Fruit fly (Drosophila melanogaster) whole organism, embryonic: ENCODE results near the gene p38b.
A peak's percentile ranks its signal among the peaks of the same experiment; 100 is the strongest.

Experiments used
- Awh ChIP-seq: fragments of 200-800 bp; sonication (Bioruptor generic); IDR thresholded peaks from 2 replicates; pipeline ENCODE4, ENCODE4 v1.3.6; 2022; ENCODE audit warnings: missing biosample characterization, missing genetic modification characterization
- CG10565 ChIP-seq: fragments of 200-800 bp; sonication (Bioruptor generic); optimal IDR thresholded peaks from 3 replicates; lab custom pipeline; 2016; ENCODE audit warnings: missing biosample characterization, mild to moderate bottlenecking, missing genetic modification characterization
- CG11696 ChIP-seq: fragments of 200-800 bp; sonication (Bioruptor generic); IDR thresholded peaks from 2 replicates; pipeline ENCODE4 v1.3.6; 2022; ENCODE audit warnings: missing biosample characterization, missing genetic modification characterization
- CG12744 ChIP-seq: fragments of 200-800 bp; sonication (Bioruptor generic); optimal IDR thresholded peaks from 2 replicates; lab custom pipeline; 2016; ENCODE audit warnings: missing biosample characterization, missing genetic modification characterization
- CG13424 ChIP-seq: fragments of 200-800 bp; sonication (Bioruptor generic); optimal IDR thresholded peaks from 2 replicates; lab custom pipeline; 2019; ENCODE audit warnings: missing biosample characterization, mild to moderate bottlenecking, missing genetic modification characterization, moderate library complexity
- CG1603 ChIP-seq: fragments of 200-800 bp; sonication (Bioruptor generic); optimal IDR thresholded peaks from 2 replicates; lab custom pipeline; 2019; ENCODE audit warnings: missing biosample characterization, mild to moderate bottlenecking, missing genetic modification characterization, moderate library complexity
- CG18262 ChIP-seq: fragments of 200-800 bp; optimal IDR thresholded peaks from 3 replicates; lab custom pipeline; 2019; ENCODE audit warnings: missing biosample characterization, mild to moderate bottlenecking, missing genetic modification characterization, moderate library complexity
- CG32767 ChIP-seq: fragments of 200-800 bp; sonication (Bioruptor generic); IDR thresholded peaks from 2 replicates; pipeline ENCODE4 v1.3.6; 2022; ENCODE audit warnings: missing biosample characterization, missing genetic modification characterization
- CG4282 ChIP-seq: fragments of 200-800 bp; sonication (Bioruptor generic); optimal IDR thresholded peaks from 2 replicates; lab custom pipeline; 2016; ENCODE audit warnings: missing biosample characterization, missing genetic modification characterization
- CG4854 ChIP-seq: fragments of 200-800 bp; sonication (Bioruptor generic); optimal IDR thresholded peaks from 2 replicates; lab custom pipeline; 2016; ENCODE audit warnings: missing biosample characterization, missing genetic modification characterization, inconsistent platforms
- CG6272 ChIP-seq: fragments of 200-800 bp; sonication (Bioruptor generic); IDR thresholded peaks from 2 replicates; pipeline ENCODE4 v1.3.6; 2022; ENCODE audit warnings: missing biosample characterization, missing genetic modification characterization
- CG6654 ChIP-seq: fragments of 200-800 bp; sonication (Bioruptor generic); optimal IDR thresholded peaks from 2 replicates; lab custom pipeline; 2017; ENCODE audit warnings: missing biosample characterization, mild to moderate bottlenecking, missing genetic modification characterization
- CG6813 ChIP-seq: fragments of 200-800 bp; sonication (Bioruptor generic); optimal IDR thresholded peaks from 2 replicates; lab custom pipeline; 2017; ENCODE audit warnings: missing biosample characterization, missing genetic modification characterization, mild to moderate bottlenecking, moderate library complexity, missing genetic modification reagents
- CG7372 ChIP-seq: fragments of 200-800 bp; sonication (Bioruptor generic); IDR thresholded peaks from 2 replicates; pipeline ENCODE4 v1.3.6; 2022; ENCODE audit warnings: missing biosample characterization, missing genetic modification characterization
- CG8281 ChIP-seq: fragments of 200-800 bp; sonication (Bioruptor generic); optimal IDR thresholded peaks from 2 replicates; lab custom pipeline; 2018; ENCODE audit warnings: missing biosample characterization, mild to moderate bottlenecking, missing genetic modification characterization, moderate library complexity
- CG9215 ChIP-seq: fragments of 200-800 bp; sonication (Bioruptor generic); IDR thresholded peaks from 2 replicates; pipeline ENCODE4 v1.3.6; 2022; ENCODE audit warnings: missing biosample characterization, missing genetic modification characterization
- CG9727 ChIP-seq: fragments of 200-800 bp; sonication (Bioruptor generic); optimal IDR thresholded peaks from 3 replicates; lab custom pipeline; 2017; ENCODE audit warnings: missing biosample characterization, mild to moderate bottlenecking, missing genetic modification characterization
- Ets65A ChIP-seq: fragments of 200-800 bp; sonication (Bioruptor generic); peaks from one replicate; lab custom pipeline; 2016; ENCODE audit warnings: missing biosample characterization, missing genetic modification characterization
- Gug ChIP-seq: fragments of 200-800 bp; sonication (Bioruptor generic); IDR thresholded peaks from 4 replicates; pipeline ENCODE4 v1.3.6; 2022; ENCODE audit warnings: missing biosample characterization, missing genetic modification characterization
- Hr39 ChIP-seq: fragments of >200 bp; optimal IDR thresholded peaks from 2 replicates; lab custom pipeline; 2017
- Hr78 ChIP-seq, 2 experiments: fragments of 200-800 bp in 1 of 2; fragments of >200 bp in 1 of 2; sonication (Bioruptor generic) in 1 of 2; optimal IDR thresholded peaks; 2 replicates each; lab custom pipeline; 2017 to 2019; ENCODE audit warnings: missing biosample characterization in 2 of 2, missing genetic modification characterization in 2 of 2, mild to moderate bottlenecking in 1 of 2, moderate library complexity in 1 of 2
- Lim3 ChIP-seq: fragments of 200-800 bp; sonication (Bioruptor generic); IDR thresholded peaks from 2 replicates; pipeline ENCODE4 v1.3.6; 2022; ENCODE audit warnings: missing biosample characterization, missing genetic modification characterization
- Lpt ChIP-seq: fragments of >200 bp; optimal IDR thresholded peaks from 2 replicates; lab custom pipeline; 2018; ENCODE audit warnings: missing biosample characterization, missing genetic modification characterization
- MESR4 ChIP-seq: fragments of 200-800 bp; sonication (Bioruptor generic); optimal IDR thresholded peaks from 2 replicates; lab custom pipeline; 2018; ENCODE audit warnings: missing biosample characterization, mild to moderate bottlenecking, missing genetic modification characterization, moderate library complexity
- Mrtf ChIP-seq: fragments of 200-800 bp; sonication (Bioruptor generic); IDR thresholded peaks from 3 replicates; pipeline ENCODE4 v1.3.6; 2022; ENCODE audit warnings: missing biosample characterization, missing genetic modification characterization
- Myb ChIP-seq: fragments of 200-800 bp; sonication (Bioruptor generic); optimal IDR thresholded peaks from 2 replicates; lab custom pipeline; 2016; ENCODE audit warnings: missing biosample characterization, missing genetic modification characterization
- Ptx1 ChIP-seq: fragments of 200-800 bp; sonication (Bioruptor generic); IDR thresholded peaks from 2 replicates; pipeline ENCODE4 v1.3.6; 2022; ENCODE audit warnings: missing biosample characterization, missing genetic modification characterization
- Ravus ChIP-seq: fragments of 200-800 bp; sonication (Bioruptor generic); IDR thresholded peaks from 2 replicates; pipeline ENCODE4 v1.3.6; 2022; ENCODE audit warnings: missing biosample characterization, missing genetic modification characterization
- Xbp1 ChIP-seq: fragments of 200-800 bp; sonication (Bioruptor generic); optimal IDR thresholded peaks from 3 replicates; lab custom pipeline; 2016; ENCODE audit warnings: missing biosample characterization, mild to moderate bottlenecking, missing genetic modification characterization
- aop ChIP-seq: fragments of 200-800 bp; sonication (Bioruptor generic); IDR thresholded peaks from 2 replicates; pipeline ENCODE4 v1.3.6; 2022; ENCODE audit warnings: missing biosample characterization, missing genetic modification characterization
- chinmo ChIP-seq: fragments of 200-800 bp; sonication (Bioruptor generic); IDR thresholded peaks from 4 replicates; pipeline ENCODE4 v1.3.6; 2022; ENCODE audit warnings: missing biosample characterization, missing genetic modification characterization; ENCODE audit not compliant: partially characterized antibody
- chm ChIP-seq: fragments of 200-800 bp; sonication (Bioruptor generic); IDR thresholded peaks from 2 replicates; pipeline ENCODE4 v1.3.6; 2022; ENCODE audit warnings: missing biosample characterization, missing genetic modification characterization
- chn ChIP-seq: fragments of 200-800 bp; sonication (Bioruptor generic); optimal IDR thresholded peaks from 2 replicates; lab custom pipeline; 2016; ENCODE audit warnings: missing biosample characterization, missing genetic modification characterization
- corto ChIP-seq: fragments of 200-800 bp; sonication (Bioruptor generic); optimal IDR thresholded peaks from 2 replicates; lab custom pipeline; 2016; ENCODE audit warnings: missing biosample characterization, mild to moderate bottlenecking, missing genetic modification characterization, moderate library complexity
- dati ChIP-seq: fragments of 200-800 bp; sonication (Bioruptor generic); IDR thresholded peaks from 2 replicates; pipeline ENCODE4 v1.3.6; 2022; ENCODE audit warnings: missing biosample characterization, missing genetic modification characterization
- dysf ChIP-seq: fragments of 200-800 bp; sonication (Bioruptor generic); IDR thresholded peaks from 3 replicates; pipeline ENCODE4 v1.3.6; 2022; ENCODE audit warnings: missing biosample characterization, missing genetic modification characterization
- fu2 ChIP-seq: fragments of 200-800 bp; sonication (Bioruptor generic); optimal IDR thresholded peaks from 2 replicates; lab custom pipeline; 2016; ENCODE audit warnings: missing biosample characterization, missing genetic modification characterization
- jigr1 ChIP-seq: fragments of 200-800 bp; sonication (Bioruptor generic); IDR thresholded peaks from 3 replicates; pipeline ENCODE4 v1.3.6; 2022; ENCODE audit warnings: missing biosample characterization, missing genetic modification characterization
- maf-S ChIP-seq: fragments of 200-800 bp; sonication (Bioruptor generic); optimal IDR thresholded peaks from 2 replicates; lab custom pipeline; 2016; ENCODE audit warnings: missing biosample characterization, missing genetic modification characterization
- mam ChIP-seq: fragments of 200-800 bp; sonication (Bioruptor generic); optimal IDR thresholded peaks from 3 replicates; lab custom pipeline; 2016; ENCODE audit warnings: missing biosample characterization, missing genetic modification characterization
- nau ChIP-seq: fragments of 200-800 bp; sonication (Bioruptor generic); optimal IDR thresholded peaks from 3 replicates; lab custom pipeline; 2017; ENCODE audit warnings: missing biosample characterization, mild to moderate bottlenecking, missing genetic modification characterization, missing genetic modification reagents
- odd ChIP-seq: fragments of 200-800 bp; sonication (Bioruptor generic); optimal IDR thresholded peaks from 2 replicates; lab custom pipeline; 2017; ENCODE audit warnings: missing biosample characterization, mild to moderate bottlenecking, missing genetic modification characterization
- pho ChIP-seq: fragments of 200-800 bp; sonication (Bioruptor generic); optimal IDR thresholded peaks from 2 replicates; lab custom pipeline; 2016; ENCODE audit warnings: missing biosample characterization, missing genetic modification characterization
- pita ChIP-seq: fragments of 200-800 bp; sonication (Bioruptor generic); optimal IDR thresholded peaks from 2 replicates; lab custom pipeline; 2017; ENCODE audit warnings: missing biosample characterization, mild to moderate bottlenecking, missing genetic modification characterization
- sens-2 ChIP-seq: fragments of 200-800 bp; sonication (Bioruptor generic); IDR thresholded peaks from 2 replicates; pipeline ENCODE4 v1.3.6; 2022; ENCODE audit warnings: missing biosample characterization, missing genetic modification characterization
- sima ChIP-seq: fragments of 200-800 bp; sonication (Bioruptor generic); optimal IDR thresholded peaks from 2 replicates; lab custom pipeline; 2016; ENCODE audit warnings: missing biosample characterization, missing genetic modification characterization
- slbo ChIP-seq: fragments of 200-800 bp; sonication (Bioruptor generic); IDR thresholded peaks from 2 replicates; pipeline ENCODE4 v1.3.6; 2022; ENCODE audit warnings: missing biosample characterization, missing genetic modification characterization
- slou ChIP-seq: fragments of 200-800 bp; sonication (Bioruptor generic); optimal IDR thresholded peaks from 3 replicates; lab custom pipeline; 2016; ENCODE audit warnings: missing biosample characterization, missing genetic modification characterization
- tgo ChIP-seq: fragments of 200-800 bp; sonication (Bioruptor generic); IDR thresholded peaks from 3 replicates; pipeline ENCODE4 v1.3.6; 2022; ENCODE audit warnings: missing biosample characterization, missing genetic modification characterization
- trh ChIP-seq: fragments of 200-800 bp; sonication (Bioruptor generic); optimal IDR thresholded peaks from 2 replicates; lab custom pipeline; 2016; ENCODE audit warnings: missing biosample characterization, missing genetic modification characterization
- z ChIP-seq: fragments of 200-800 bp; sonication (Bioruptor generic); IDR thresholded peaks from 3 replicates; pipeline ENCODE4 v1.3.6; 2022; ENCODE audit warnings: missing biosample characterization, missing genetic modification characterization

Gene p38b

DNA sequence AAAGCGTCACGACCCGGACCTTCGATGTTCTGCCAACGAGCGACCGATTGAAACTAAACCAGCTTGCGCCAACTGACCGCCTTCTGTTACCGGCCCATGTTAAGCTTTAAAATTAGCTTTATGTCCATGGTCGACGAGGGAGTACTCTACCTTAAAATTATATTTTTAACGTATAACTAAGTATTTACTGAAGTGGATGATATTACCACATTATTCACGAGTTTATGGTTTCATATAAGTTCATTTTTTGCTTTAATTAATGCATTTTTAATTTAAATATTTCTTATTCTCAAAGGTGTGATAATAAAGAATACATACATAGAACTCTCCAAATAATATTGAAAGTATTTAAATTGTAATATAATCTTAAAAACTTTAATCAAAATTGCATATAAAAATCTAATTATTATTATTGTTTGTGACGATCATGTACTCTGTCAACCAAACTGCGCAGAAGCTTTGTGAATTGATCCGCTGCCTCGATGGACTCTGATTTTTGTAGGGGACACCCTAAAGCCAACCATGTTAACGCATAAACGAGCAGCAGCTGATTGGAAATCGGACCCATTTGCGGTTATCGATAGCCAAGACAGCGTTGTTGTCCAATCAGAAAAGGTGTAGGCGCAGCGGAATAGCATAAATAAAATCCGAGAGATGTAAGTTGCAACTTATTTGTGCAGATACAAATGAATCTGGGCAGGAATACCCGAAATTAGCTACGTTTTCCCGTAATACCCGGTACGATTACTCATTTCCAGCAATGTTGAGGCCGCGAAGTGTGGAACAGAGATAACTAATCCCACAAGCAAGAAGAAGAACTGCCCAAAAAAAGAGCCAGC lies at the start of gene p38b, which contains the start of gene CG9008 (continued):
- peak; percentile 54 for TF ChIP-seq CG8281 (tag; lab: Kevin White, UChicago)
- TF ChIP-seq chinmo (GFP tag; lab: Robert Waterston, UW), result 0 out of 4 replicates have a peak, but pooled peaks have one; percentile 67
- no peak for TF ChIP-seq Hr39 (lab: Kevin White, UChicago)
- TF ChIP-seq Lpt, result no peak
- peak; percentile 92 for TF ChIP-seq Ets65A
- peak; percentile 71 for TF ChIP-seq CG6272 (GFP tag; lab: Robert Waterston, UW)
- peak; percentile 89 for TF ChIP-seq CG9727
- no peak for TF ChIP-seq aop (GFP tag; lab: Robert Waterston, UW)
- TF ChIP-seq CG1603 (tag; lab: Kevin White, UChicago), result peak; percentile 40
- no peak for TF ChIP-seq Ravus (GFP tag; lab: Robert Waterston, UW)
- peak; percentile 41 for TF ChIP-seq pho
- TF ChIP-seq CG10565, result no peak
- TF ChIP-seq CG32767 (GFP tag; lab: Robert Waterston, UW), result peak; percentile 61
- no peak for TF ChIP-seq fu2
- TF ChIP-seq slbo (GFP tag; lab: Robert Waterston, UW), result peak; percentile 74
- TF ChIP-seq pita, result no peak
- peak; percentile 94 for TF ChIP-seq CG18262 (tag; lab: Kevin White, UChicago)
- TF ChIP-seq Lim3 (GFP tag; lab: Robert Waterston, UW), result no peak
- TF ChIP-seq CG13424 (tag; lab: Kevin White, UChicago), result peak; percentile 92
- no peak for TF ChIP-seq nau (GFP tag; lab: Kevin White, UChicago)
- no peak for TF ChIP-seq sens-2 (GFP tag; lab: Robert Waterston, UW)
- TF ChIP-seq Ptx1, result peak; percentile 75
- peak; percentile 52 for TF ChIP-seq corto (GFP tag; lab: Kevin White, UChicago)
- peak; percentile 66 for TF ChIP-seq slou (GFP tag; lab: Kevin White, UChicago)
- TF ChIP-seq MESR4 (GFP tag; lab: Kevin White, UChicago), result peak; percentile 70
- TF ChIP-seq maf-S (GFP tag; lab: Kevin White, UChicago), result no peak
- peak; percentile 21 for TF ChIP-seq chn (GFP tag; lab: Kevin White, UChicago)
- peak; percentile 57; the same call in 2 of the 3 replicates for TF ChIP-seq tgo
- TF ChIP-seq Hr78 (GFP tag; optimal IDR thresholded peaks at IDR 0.05; lab: Kevin White, UChicago), result peak in 1 of 2 experiments; percentile 46
- peak; percentile 77 for TF ChIP-seq dysf
- TF ChIP-seq CG9215, result peak; percentile 56
- no peak for TF ChIP-seq sima (GFP tag; lab: Kevin White, UChicago)
- no peak for TF ChIP-seq chm (GFP tag; lab: Robert Waterston, UW)
- no peak for TF ChIP-seq dati (GFP tag; lab: Robert Waterston, UW)
- TF ChIP-seq CG6654, result peak; percentile 64
- no peak for TF ChIP-seq jigr1 (GFP tag; lab: Robert Waterston, UW)
- TF ChIP-seq Awh (GFP tag; lab: Robert Waterston, UW), result 0 out of 2 replicates have a peak, but pooled peaks have one; percentile 38
- TF ChIP-seq CG7372, result no peak; the same call in 1 of the 2 replicates
- TF ChIP-seq z (GFP tag; lab: Robert Waterston, UW), result no peak
- TF ChIP-seq Mrtf, result peak; percentile 53; the same call in 1 of the 3 replicates
- peak; percentile 35 for TF ChIP-seq CG4854 (GFP tag; lab: Kevin White, UChicago)
- no peak for TF ChIP-seq Myb (GFP tag; lab: Kevin White, UChicago)
- TF ChIP-seq odd, result peak; percentile 87
- no peak for TF ChIP-seq CG12744 (GFP tag; lab: Kevin White, UChicago)
- peak; percentile 41 for TF ChIP-seq CG6813
- TF ChIP-seq CG4282 (GFP tag; lab: Kevin White, UChicago), result no peak
- peak; percentile 46 for TF ChIP-seq mam (GFP tag; lab: Kevin White, UChicago)
- no peak for TF ChIP-seq CG11696 (GFP tag; lab: Robert Waterston, UW)
- TF ChIP-seq Xbp1 (GFP tag; lab: Kevin White, UChicago), result peak; percentile 75
- TF ChIP-seq Gug, result peak; percentile 76; the same call in 3 of the 4 replicates
- TF ChIP-seq trh (GFP tag; lab: Kevin White, UChicago), result peak; percentile 30
